Worm (Caenorhabditis elegans) whole organism, midembryonic: ENCODE measurements around the gene lin-54.

Experiments used
- T22C8.4 ChIP-seq: fragments of 200-800 bp; sonication (Bioruptor generic); IDR thresholded peaks from 2 replicates; pipeline ENCODE4 v1.3.6; 2022; ENCODE audit warnings: missing genetic modification characterization, missing compliant biosample characterization
- flt-1 ChIP-seq: fragments of 200-800 bp; sonication (Bioruptor generic); IDR thresholded peaks from 2 replicates; pipeline ENCODE4 v1.3.6; 2022; ENCODE audit warnings: missing genetic modification characterization, missing compliant biosample characterization
- med-1 ChIP-seq: sonication (generic microtip); optimal IDR thresholded peaks from 2 replicates; lab custom pipeline; 2017; ENCODE audit warnings: missing genetic modification characterization, mild to moderate bottlenecking, missing compliant biosample characterization, antibody characterized with exemption, missing genetic modification reagents; ENCODE audit not compliant: insufficient read depth
- ref-1 ChIP-seq: fragments of 200-800 bp; sonication (Bioruptor generic); conservative IDR thresholded peaks from 2 replicates; pipeline ENCODE4 v1.3.6; 2022; ENCODE audit warnings: missing genetic modification reagents, missing genetic modification characterization, missing compliant biosample characterization

DNA sequence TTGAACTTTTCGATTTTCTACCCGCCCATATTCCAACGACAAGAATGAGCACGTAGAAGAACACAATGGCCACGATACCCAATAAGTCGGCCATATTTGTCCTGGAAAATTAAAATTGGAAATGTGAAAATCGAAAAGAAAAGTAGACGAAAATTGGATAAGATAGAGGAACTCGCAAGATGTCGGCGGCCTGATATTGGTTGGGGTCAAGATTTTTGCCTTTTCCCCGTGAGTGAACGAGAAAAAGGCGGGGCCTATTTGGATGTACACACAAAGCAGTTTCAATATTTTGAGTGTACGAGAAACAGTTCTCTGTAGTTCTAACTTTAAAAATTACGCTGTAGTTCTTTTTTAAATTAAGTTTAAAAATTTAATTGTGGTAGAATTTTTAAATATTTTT, 26.4 kb upstream of the lin-54 start, which contains the start of gene cho-1:
- TF ChIP-seq T22C8.4 (no peak), med-1 (GFP tag; lab: Kevin White, UChicago) (no peak), ref-1 (GFP tag; lab: Robert Waterston, UW) (no peak), flt-1 (no peak)
